Worm (Caenorhabditis elegans): ENCODE results near the gene shpk-1.

ce11 chrIII:13575610-13576232 lies 32.1 kb upstream of the shpk-1 start, which contains the start of gene osm-7:
- TF ChIP-seq lin-15B (tag; optimal IDR thresholded peaks at IDR 0.05): no peak
- no peak for TF ChIP-seq ces-1 (GFP tag; optimal IDR thresholded peaks at IDR 0.05)
- TF ChIP-seq alr-1 (tag; optimal IDR thresholded peaks at IDR 0.05; ENCODE audit: borderline replicate concordance): no peak
- no peak for TF ChIP-seq nhr-77 (tag; optimal IDR thresholded peaks at IDR 0.05)
- no peak for TF ChIP-seq ztf-11 (tag; optimal IDR thresholded peaks at IDR 0.05)
